Worm (Caenorhabditis elegans) whole organism, L2 larva: ENCODE results near the gene W01B6.3.

ENCODE experiments used
- C34F6.9 ChIP-seq: fragments of 150-350 bp; optimal IDR thresholded peaks from 2 replicates; lab custom pipeline; 2014; ENCODE audit warnings: missing biosample characterization, missing genetic modification characterization
- F13H6.1 ChIP-seq: sonication (generic microtip); optimal IDR thresholded peaks from 2 replicates; lab custom pipeline; 2016; ENCODE audit warnings: missing genetic modification characterization, missing compliant biosample characterization
- R02D3.7 ChIP-seq: fragments of 150-350 bp; optimal IDR thresholded peaks from 2 replicates; lab custom pipeline; 2014; ENCODE audit warnings: missing biosample characterization, missing genetic modification characterization
- Y55F3AM.14 ChIP-seq: fragments of 200-800 bp; sonication (Bioruptor generic); optimal IDR thresholded peaks from 2 replicates; lab custom pipeline; 2018; ENCODE audit warnings: mild to moderate bottlenecking, missing genetic modification characterization, missing compliant biosample characterization
- alr-1 ChIP-seq: fragments of 150-350 bp; optimal IDR thresholded peaks from 2 replicates; lab custom pipeline; 2014; ENCODE audit warnings: missing biosample characterization, missing genetic modification characterization
- ama-1 ChIP-seq: fragments of 150-350 bp; optimal IDR thresholded peaks from 2 replicates; lab custom pipeline; 2018; ENCODE audit warnings: inconsistent platforms
- blmp-1 ChIP-seq: sonication (generic microtip); optimal IDR thresholded peaks from 2 replicates; lab custom pipeline; 2017; ENCODE audit warnings: missing genetic modification characterization, mild to moderate bottlenecking, missing compliant biosample characterization, antibody characterized with exemption, moderate library complexity; ENCODE audit not compliant: insufficient read depth
- ceh-16 ChIP-seq: fragments of 150-350 bp; optimal IDR thresholded peaks from 2 replicates; lab custom pipeline; 2014; ENCODE audit warnings: missing biosample characterization, missing genetic modification characterization
- crh-2 ChIP-seq: sonication (generic microtip); optimal IDR thresholded peaks from 2 replicates; lab custom pipeline; 2017; ENCODE audit warnings: missing biosample characterization, missing genetic modification characterization
- dmd-4 ChIP-seq: sonication (generic microtip); optimal IDR thresholded peaks from 2 replicates; lab custom pipeline; 2017; ENCODE audit warnings: missing biosample characterization, missing genetic modification characterization
- elt-1 ChIP-seq: fragments of 150-350 bp; optimal IDR thresholded peaks from 2 replicates; lab custom pipeline; 2014; ENCODE audit warnings: missing biosample characterization, missing genetic modification characterization
- elt-3 ChIP-seq: sonication (generic microtip); optimal IDR thresholded peaks from 2 replicates; lab custom pipeline; 2017; ENCODE audit warnings: missing biosample characterization, missing genetic modification characterization
- fos-1 ChIP-seq: fragments of 150-350 bp; optimal IDR thresholded peaks from 2 replicates; lab custom pipeline; 2014; ENCODE audit warnings: missing biosample characterization, missing genetic modification characterization
- gmeb-1 ChIP-seq: fragments of 150-350 bp; optimal IDR thresholded peaks from 2 replicates; lab custom pipeline; 2014; ENCODE audit warnings: missing biosample characterization, missing genetic modification characterization
- lin-11 ChIP-seq: fragments of 150-350 bp; sonication (generic microtip); optimal IDR thresholded peaks from 2 replicates; lab custom pipeline; 2014; ENCODE audit warnings: missing biosample characterization, missing genetic modification characterization, inconsistent platforms, mixed read lengths
- lin-39 ChIP-seq: fragments of 150-350 bp; optimal IDR thresholded peaks from 2 replicates; lab custom pipeline; 2014; ENCODE audit warnings: missing biosample characterization, missing genetic modification reagents, missing genetic modification characterization
- lsy-2 ChIP-seq, 2 experiments: fragments of 150-350 bp in 1 of 2; sonication (generic microtip) in 1 of 2; optimal IDR thresholded peaks; 2 replicates each; lab custom pipeline; 2014 to 2017; ENCODE audit warnings: missing biosample characterization in 2 of 2, missing genetic modification characterization in 2 of 2
- mab-5 ChIP-seq: fragments of 150-350 bp; optimal IDR thresholded peaks from 2 replicates; lab custom pipeline; 2014; ENCODE audit warnings: missing biosample characterization, missing genetic modification characterization
- nhr-10 ChIP-seq: sonication (generic microtip); optimal IDR thresholded peaks from 2 replicates; lab custom pipeline; 2017; ENCODE audit warnings: missing biosample characterization, missing genetic modification characterization
- nhr-11 ChIP-seq: fragments of 150-350 bp; optimal IDR thresholded peaks from 2 replicates; lab custom pipeline; 2014; ENCODE audit warnings: missing biosample characterization, missing genetic modification characterization
- nhr-12 ChIP-seq: fragments of 150-350 bp; optimal IDR thresholded peaks from 2 replicates; lab custom pipeline; 2014; ENCODE audit warnings: missing biosample characterization, missing genetic modification characterization
- nhr-129 ChIP-seq: fragments of 150-350 bp; optimal IDR thresholded peaks from 2 replicates; lab custom pipeline; 2014; ENCODE audit warnings: missing biosample characterization, missing genetic modification characterization
- nhr-21 ChIP-seq: fragments of 150-350 bp; optimal IDR thresholded peaks from 2 replicates; lab custom pipeline; 2014; ENCODE audit warnings: missing biosample characterization, missing genetic modification characterization
- nhr-23 ChIP-seq: fragments of 150-350 bp; optimal IDR thresholded peaks from 2 replicates; lab custom pipeline; 2014; ENCODE audit warnings: missing biosample characterization, missing genetic modification reagents, missing genetic modification characterization
- nhr-237 ChIP-seq: fragments of 150-350 bp; optimal IDR thresholded peaks from 2 replicates; lab custom pipeline; 2014; ENCODE audit warnings: missing biosample characterization, missing genetic modification characterization
- nhr-25 ChIP-seq: fragments of 150-350 bp; sonication (generic microtip); optimal IDR thresholded peaks from 3 replicates; lab custom pipeline; 2014; ENCODE audit warnings: missing biosample characterization, missing genetic modification characterization
- nhr-6 ChIP-seq: fragments of 150-350 bp; optimal IDR thresholded peaks from 2 replicates; lab custom pipeline; 2014; ENCODE audit warnings: missing biosample characterization, missing genetic modification characterization
- nhr-77 ChIP-seq: fragments of 150-350 bp; optimal IDR thresholded peaks from 2 replicates; lab custom pipeline; 2014; ENCODE audit warnings: missing biosample characterization, missing genetic modification characterization
- skn-1 ChIP-seq: sonication (generic microtip); optimal IDR thresholded peaks from 2 replicates; lab custom pipeline; 2017; ENCODE audit warnings: missing biosample characterization, missing genetic modification characterization
- sma-3 ChIP-seq: sonication (generic microtip); optimal IDR thresholded peaks from 2 replicates; lab custom pipeline; 2016; ENCODE audit warnings: missing genetic modification reagents, missing genetic modification characterization, missing compliant biosample characterization
- sma-9 ChIP-seq, 2 experiments: fragments of 150-350 bp in 1 of 2; sonication (generic microtip) in 1 of 2; optimal IDR thresholded peaks; 2 replicates each; lab custom pipeline; 2014 to 2016; ENCODE audit warnings: missing genetic modification characterization in 2 of 2, mild to moderate bottlenecking in 1 of 2, missing biosample characterization in 1 of 2, missing compliant biosample characterization in 1 of 2, missing genetic modification reagents in 1 of 2, moderate library complexity in 1 of 2
- snpc-4 ChIP-seq: fragments of 150-350 bp; optimal IDR thresholded peaks from 2 replicates; lab custom pipeline; 2014; ENCODE audit warnings: missing biosample characterization, missing genetic modification characterization
- unc-62 ChIP-seq: fragments of 150-350 bp; optimal IDR thresholded peaks from 2 replicates; lab custom pipeline; 2014; ENCODE audit warnings: missing biosample characterization, missing genetic modification reagents, missing genetic modification characterization
- zag-1 ChIP-seq: fragments of 150-350 bp; optimal IDR thresholded peaks from 2 replicates; lab custom pipeline; 2014; ENCODE audit warnings: missing biosample characterization, missing genetic modification characterization
- ztf-1 ChIP-seq: fragments of 200-800 bp; sonication (Bioruptor generic); conservative IDR thresholded peaks from 2 replicates; pipeline ENCODE4 v1.3.6; 2022; ENCODE audit warnings: missing genetic modification characterization, missing compliant biosample characterization
- ztf-4 ChIP-seq: fragments of 150-350 bp; optimal IDR thresholded peaks from 2 replicates; lab custom pipeline; 2014; ENCODE audit warnings: missing biosample characterization, missing genetic modification characterization

The W01B6.3 gene

ce11 chrIV:10084323-10084959 is 12.0 kb upstream of the W01B6.3 start, which contains the start of gene W01B6.8:
Gene W01B6.8, minus strand, starts transcription at chrIV:10084373.
- no peak for TF ChIP-seq snpc-4
- no peak for TF ChIP-seq R02D3.7 (tag; lab: Kevin White, UChicago)
- no peak for TF ChIP-seq lin-39 (tag; lab: Kevin White, UChicago)
- no peak for TF ChIP-seq nhr-21 (tag; lab: Kevin White, UChicago)
- no peak for TF ChIP-seq Y55F3AM.14 (GFP tag; lab: Kevin White, UChicago)
- no peak for TF ChIP-seq nhr-77 (tag; lab: Kevin White, UChicago)
- no peak for TF ChIP-seq crh-2
- no peak for TF ChIP-seq fos-1 (tag; lab: Kevin White, UChicago)
- TF ChIP-seq nhr-10 (tag; lab: Kevin White, UChicago): no peak
- no peak for TF ChIP-seq elt-1 (tag; lab: Kevin White, UChicago)
- no peak for TF ChIP-seq F13H6.1
- no peak for TF ChIP-seq sma-3
- no peak for TF ChIP-seq sma-9 (GFP tag; optimal IDR thresholded peaks at IDR 0.05; lab: Kevin White, UChicago)
- TF ChIP-seq sma-9 (tag; optimal IDR thresholded peaks at IDR 0.05; lab: Kevin White, UChicago): no peak
- TF ChIP-seq gmeb-1 (tag; lab: Kevin White, UChicago): no peak
- TF ChIP-seq zag-1 (tag; lab: Kevin White, UChicago): no peak
- no peak for TF ChIP-seq nhr-6 (tag; lab: Kevin White, UChicago)
- no peak for TF ChIP-seq ama-1 (lab: Kevin White, UChicago)
- TF ChIP-seq unc-62 (GFP tag; lab: Kevin White, UChicago): no peak
- no peak for TF ChIP-seq skn-1

- TF ChIP-seq lin-39 (tag; lab: Kevin White, UChicago) (no peak), nhr-23 (tag; lab: Kevin White, UChicago) (no peak), nhr-6 (tag; lab: Kevin White, UChicago) (no peak), ama-1 (lab: Kevin White, UChicago) (no peak), nhr-25 (no peak), nhr-12 (tag; lab: Kevin White, UChicago) (no peak), nhr-10 (tag; lab: Kevin White, UChicago) (no peak), F13H6.1 (no peak), ztf-1 (no peak), dmd-4 (tag; lab: Kevin White, UChicago) (no peak), lsy-2 (tag; optimal IDR thresholded peaks at IDR 0.05; lab: Kevin White, UChicago) (no peak), snpc-4 (no peak), blmp-1 (no peak), unc-62 (GFP tag; lab: Kevin White, UChicago) (no peak), nhr-129 (tag; lab: Kevin White, UChicago) (no peak), zag-1 (tag; lab: Kevin White, UChicago) (no peak), alr-1 (tag; lab: Kevin White, UChicago) (no peak), elt-3 (tag; lab: Kevin White, UChicago) (no peak), nhr-237 (tag; lab: Kevin White, UChicago) (no peak), crh-2 (no peak)
Observed at ce11 chrIV:10080816-10081215, 8.4 kb upstream of the W01B6.3 start, which contains the start of gene W01B6.6. Gene W01B6.6, plus strand, starts transcription at chrIV:10081116.

ce11 chrIV:10078003-10078402 is 5.6 kb upstream of the W01B6.3 start:
- TF ChIP-seq lin-11 (tag; lab: Kevin White, UChicago): no peak
- no peak for TF ChIP-seq unc-62 (GFP tag; lab: Kevin White, UChicago)
- no peak for TF ChIP-seq ztf-4 (tag; lab: Kevin White, UChicago)
- no peak for TF ChIP-seq nhr-12 (tag; lab: Kevin White, UChicago)
- TF ChIP-seq C34F6.9 (tag; lab: Kevin White, UChicago): no peak
- TF ChIP-seq ama-1 (lab: Kevin White, UChicago): no peak
- TF ChIP-seq Y55F3AM.14 (GFP tag; lab: Kevin White, UChicago): no peak
- TF ChIP-seq sma-3: no peak
- TF ChIP-seq ceh-16 (tag; lab: Kevin White, UChicago): no peak
- no peak for TF ChIP-seq R02D3.7 (tag; lab: Kevin White, UChicago)
- no peak for TF ChIP-seq nhr-11 (tag; lab: Kevin White, UChicago)
- TF ChIP-seq lin-39 (tag; lab: Kevin White, UChicago): no peak
- TF ChIP-seq mab-5 (tag; lab: Kevin White, UChicago): no peak
- TF ChIP-seq nhr-10 (tag; lab: Kevin White, UChicago): no peak
- TF ChIP-seq, all 48 proteins: peak for 0
